Worm (Caenorhabditis elegans): Measurements from ENCODE around the gene C05D12.4.

DNA sequence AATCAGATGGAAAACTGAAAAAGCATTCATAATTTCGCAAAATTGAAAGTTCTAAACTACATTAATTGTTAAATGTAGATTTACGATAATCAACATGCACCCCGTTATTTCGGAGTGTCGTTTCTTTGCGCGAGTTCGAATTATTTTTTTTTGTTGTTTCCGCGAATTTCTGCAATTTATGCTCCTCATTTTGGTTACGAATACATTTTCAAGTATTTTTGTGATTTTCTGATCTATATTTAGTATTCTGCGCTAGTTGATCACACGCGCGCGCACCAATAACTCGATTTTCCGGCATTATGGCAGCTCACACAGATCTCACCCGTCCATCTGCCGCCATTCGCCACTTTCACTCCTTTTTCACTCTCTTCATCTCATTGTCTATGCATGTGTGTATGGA is 8.6 kb downstream of the C05D12.4 start, which contains the start of gene VW02B12L.2:
- TF ChIP-seq tab-1 (GFP tag; IDR thresholded peaks at IDR 0.05) (no peak), ref-1 (GFP tag; conservative IDR thresholded peaks at IDR 0.05) (no peak), med-1 (GFP tag; optimal IDR thresholded peaks at IDR 0.05; ENCODE audit: insufficient read depth) (no peak), cog-1 (tag; optimal IDR thresholded peaks at IDR 0.05) (peak; percentile 16), flt-1 (GFP tag; IDR thresholded peaks at IDR 0.05) (no peak), ztf-23 (GFP tag; IDR thresholded peaks at IDR 0.05) (no peak), ztf-29 (GFP tag; IDR thresholded peaks at IDR 0.05) (no peak), T22C8.4 (GFP tag; IDR thresholded peaks at IDR 0.05) (no peak)

All from whole organism, midembryonic.